Worm (Caenorhabditis elegans) whole organism, midembryonic: Measurements from ENCODE around the gene mut-14.

Experiments
- T22C8.4 ChIP-seq: fragments of 200-800 bp; sonication (Bioruptor generic); IDR thresholded peaks from 2 replicates; pipeline ENCODE4 v1.3.6; 2022; ENCODE audit warnings: missing genetic modification characterization, missing compliant biosample characterization
- flt-1 ChIP-seq: fragments of 200-800 bp; sonication (Bioruptor generic); IDR thresholded peaks from 2 replicates; pipeline ENCODE4 v1.3.6; 2022; ENCODE audit warnings: missing genetic modification characterization, missing compliant biosample characterization
- klf-2 ChIP-seq: fragments of 200-800 bp; sonication (Bioruptor generic); conservative IDR thresholded peaks from 2 replicates; pipeline ENCODE4 v1.3.6; 2022; ENCODE audit warnings: missing genetic modification reagents, missing genetic modification characterization, missing compliant biosample characterization
- med-1 ChIP-seq: sonication (generic microtip); optimal IDR thresholded peaks from 2 replicates; lab custom pipeline; 2017; ENCODE audit warnings: missing genetic modification characterization, mild to moderate bottlenecking, missing compliant biosample characterization, antibody characterized with exemption, missing genetic modification reagents; ENCODE audit not compliant: insufficient read depth
- ref-1 ChIP-seq: fragments of 200-800 bp; sonication (Bioruptor generic); conservative IDR thresholded peaks from 2 replicates; pipeline ENCODE4 v1.3.6; 2022; ENCODE audit warnings: missing genetic modification reagents, missing genetic modification characterization, missing compliant biosample characterization
- tab-1 ChIP-seq: fragments of 200-800 bp; sonication (Bioruptor generic); IDR thresholded peaks from 2 replicates; pipeline ENCODE4 v1.3.6; 2022; ENCODE audit warnings: missing genetic modification characterization, missing compliant biosample characterization

ce11 chrV:5666036-5666729 lies 5.7 kb upstream of the mut-14 start, which contains the start of gene C14C11.7:
- TF ChIP-seq med-1 (no peak), klf-2 (no peak), T22C8.4 (GFP tag; lab: Robert Waterston, UW) (no peak), flt-1 (GFP tag; lab: Robert Waterston, UW) (no peak), ref-1 (no peak), tab-1 (GFP tag; lab: Robert Waterston, UW) (no peak)
